Worm (Caenorhabditis elegans) whole organism, early embryonic: ENCODE measurements around the gene lite-1.

ENCODE experiments used
- B0310.2 ChIP-seq: sonication (generic microtip); optimal IDR thresholded peaks from 2 replicates; lab custom pipeline; 2016; ENCODE audit warnings: mild to moderate bottlenecking, missing genetic modification characterization, missing compliant biosample characterization
- F13C5.2 ChIP-seq: sonication (generic microtip); optimal IDR thresholded peaks from 2 replicates; lab custom pipeline; 2017; ENCODE audit warnings: mild to moderate bottlenecking, missing genetic modification characterization, inconsistent platforms, missing compliant biosample characterization
- aly-1 ChIP-seq: sonication (generic microtip); optimal IDR thresholded peaks from 2 replicates; lab custom pipeline; 2016; ENCODE audit warnings: missing genetic modification characterization, missing compliant biosample characterization
- ama-1 ChIP-seq: fragments of 150-350 bp; optimal IDR thresholded peaks from 2 replicates; lab custom pipeline; 2014
- ceh-36 ChIP-seq: sonication (generic microtip); optimal IDR thresholded peaks from 2 replicates; lab custom pipeline; 2016; ENCODE audit warnings: missing genetic modification characterization, inconsistent platforms, missing compliant biosample characterization
- flt-1 ChIP-seq: fragments of 200-800 bp; sonication (Bioruptor generic); IDR thresholded peaks from 2 replicates; pipeline ENCODE4 v1.3.6; 2022; ENCODE audit warnings: missing genetic modification characterization, missing compliant biosample characterization
- hmg-4 ChIP-seq: fragments of 200-800 bp; sonication (Bioruptor generic); optimal IDR thresholded peaks from 2 replicates; lab custom pipeline; 2018; ENCODE audit warnings: mild to moderate bottlenecking, missing genetic modification characterization, missing compliant biosample characterization
- hnd-1 ChIP-seq: sonication (generic microtip); optimal IDR thresholded peaks from 2 replicates; lab custom pipeline; 2016; ENCODE audit warnings: missing genetic modification characterization, missing compliant biosample characterization
- pes-1 ChIP-seq: fragments of 200-800 bp; sonication (Bioruptor generic); IDR thresholded peaks from 2 replicates; pipeline ENCODE4 v1.3.6; 2022; ENCODE audit warnings: missing genetic modification reagents, missing genetic modification characterization, missing compliant biosample characterization
- scrt-1 ChIP-seq: fragments of 200-800 bp; sonication (Bioruptor generic); IDR thresholded peaks from 2 replicates; pipeline ENCODE4 v1.3.6; 2022; ENCODE audit warnings: missing genetic modification characterization, missing compliant biosample characterization
- sea-1 ChIP-seq: fragments of 200-800 bp; sonication (Bioruptor generic); conservative IDR thresholded peaks from 2 replicates; pipeline ENCODE4 v1.3.6; 2022; ENCODE audit warnings: missing genetic modification characterization, missing compliant biosample characterization
- tbx-11 ChIP-seq: fragments of 200-800 bp; sonication (Bioruptor generic); IDR thresholded peaks from 2 replicates; pipeline ENCODE4 v1.3.6; 2022; ENCODE audit warnings: missing genetic modification characterization, missing compliant biosample characterization
- tbx-37 ChIP-seq: fragments of 200-800 bp; sonication (Bioruptor generic); conservative IDR thresholded peaks from 2 replicates; pipeline ENCODE4 v1.3.6; 2022; ENCODE audit warnings: missing genetic modification reagents, missing genetic modification characterization, missing compliant biosample characterization
- tra-4 ChIP-seq: sonication (generic microtip); optimal IDR thresholded peaks from 2 replicates; lab custom pipeline; 2017; ENCODE audit warnings: missing genetic modification characterization, missing compliant biosample characterization

- TF ChIP-seq pes-1 (GFP tag; lab: Robert Waterston, UW), result no peak
- no peak for TF ChIP-seq ceh-36 (tag; lab: Kevin White, UChicago)
- TF ChIP-seq ama-1 (lab: Kevin White, UChicago), result no peak
- no peak for TF ChIP-seq F13C5.2 (tag; lab: Kevin White, UChicago)
- no peak for TF ChIP-seq hmg-4 (GFP tag; lab: Kevin White, UChicago)
- TF ChIP-seq tbx-11 (GFP tag; lab: Robert Waterston, UW), result no peak
- no peak for TF ChIP-seq flt-1 (GFP tag; lab: Robert Waterston, UW)
- TF ChIP-seq aly-1 (tag; lab: Kevin White, UChicago), result no peak
- TF ChIP-seq B0310.2 (tag; lab: Kevin White, UChicago), result no peak
- no peak for TF ChIP-seq tra-4 (tag; lab: Kevin White, UChicago)
- no peak for TF ChIP-seq scrt-1
- TF ChIP-seq hnd-1 (tag; lab: Kevin White, UChicago), result no peak
- TF ChIP-seq sea-1 (GFP tag; lab: Robert Waterston, UW), result no peak
- TF ChIP-seq tbx-37 (GFP tag; lab: Robert Waterston, UW), result no peak
Measured at ce11 chrX:6177944-6178566, 52.5 kb downstream of the lite-1 start, which contains the start of the genes T25B2.4 and T13C5.3.
